Worm (Caenorhabditis elegans) whole organism, midembryonic: ENCODE results near the gene del-10.

Experiments
- T22C8.4 ChIP-seq: fragments of 200-800 bp; sonication (Bioruptor generic); IDR thresholded peaks from 2 replicates; pipeline ENCODE4 v1.3.6; 2022; ENCODE audit warnings: missing genetic modification characterization, missing compliant biosample characterization
- med-1 ChIP-seq: sonication (generic microtip); optimal IDR thresholded peaks from 2 replicates; lab custom pipeline; 2017; ENCODE audit warnings: missing genetic modification characterization, mild to moderate bottlenecking, missing compliant biosample characterization, antibody characterized with exemption, missing genetic modification reagents; ENCODE audit not compliant: insufficient read depth
- ztf-23 ChIP-seq: fragments of 200-800 bp; sonication (Bioruptor generic); IDR thresholded peaks from 2 replicates; pipeline ENCODE4 v1.3.6; 2022; ENCODE audit warnings: missing genetic modification reagents, missing genetic modification characterization, missing compliant biosample characterization

DNA sequence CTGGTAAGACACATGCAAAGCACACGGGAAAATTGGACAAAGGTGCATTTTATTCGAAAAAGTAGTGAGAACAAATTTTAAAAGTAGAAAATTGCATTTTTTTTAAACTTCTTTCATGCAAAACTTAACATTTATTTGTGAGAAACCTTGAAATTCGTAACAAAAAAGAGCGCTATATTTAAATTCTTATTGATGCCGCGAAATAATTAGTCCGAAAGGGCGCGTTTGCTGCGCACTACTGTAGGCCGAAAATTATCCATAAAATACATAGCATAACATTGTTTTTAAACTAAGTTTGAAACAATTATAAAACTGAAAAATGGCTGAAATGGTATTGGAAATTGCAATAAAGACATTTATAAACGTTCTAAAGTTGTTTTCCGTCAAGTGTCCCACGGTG, 37.8 kb upstream of the del-10 start:
- no peak for TF ChIP-seq med-1 (GFP tag; lab: Kevin White, UChicago)
- no peak for TF ChIP-seq T22C8.4 (GFP tag; lab: Robert Waterston, UW)
- no peak for TF ChIP-seq ztf-23 (GFP tag; lab: Robert Waterston, UW)
